Worm (Caenorhabditis elegans): Measurements from ENCODE around the gene lec-10.

- TF ChIP-seq ceh-36 (tag; optimal IDR thresholded peaks at IDR 0.05), result no peak
- TF ChIP-seq ama-1 (optimal IDR thresholded peaks at IDR 0.05), result no peak
- no peak for TF ChIP-seq tbx-11 (GFP tag; IDR thresholded peaks at IDR 0.05)
- no peak for TF ChIP-seq flt-1 (GFP tag; IDR thresholded peaks at IDR 0.05)
- no peak for TF ChIP-seq ceh-13 (GFP tag; optimal IDR thresholded peaks at IDR 0.05)
- TF ChIP-seq sea-1 (GFP tag; conservative IDR thresholded peaks at IDR 0.05), result no peak
- TF ChIP-seq ets-7 (tag; optimal IDR thresholded peaks at IDR 0.05), result no peak
- no peak for TF ChIP-seq tra-4 (tag; optimal IDR thresholded peaks at IDR 0.05)
- no peak for TF ChIP-seq hnd-1 (tag; optimal IDR thresholded peaks at IDR 0.05)
- no peak for TF ChIP-seq B0310.2 (tag; optimal IDR thresholded peaks at IDR 0.05)
- TF ChIP-seq pes-1 (GFP tag; IDR thresholded peaks at IDR 0.05), result no peak
- TF ChIP-seq aly-1 (tag; optimal IDR thresholded peaks at IDR 0.05), result no peak
- no peak for TF ChIP-seq hmg-4 (GFP tag; optimal IDR thresholded peaks at IDR 0.05)
- TF ChIP-seq tbx-37 (GFP tag; conservative IDR thresholded peaks at IDR 0.05), result no peak
Observed at ce11 chrV:6492497-6492896, 3.6 kb upstream of the lec-10 start.

Data from whole organism, early embryonic.